Worm (Caenorhabditis elegans) whole organism, L3 larva: Measurements from ENCODE around the gene T05C7.7.

Source experiments
- ama-1 ChIP-seq: fragments of 150-350 bp; optimal IDR thresholded peaks from 2 replicates; lab custom pipeline; 2018
- ceh-28 ChIP-seq: fragments of 150-350 bp; optimal IDR thresholded peaks from 2 replicates; lab custom pipeline; 2014; ENCODE audit warnings: missing biosample characterization, missing genetic modification reagents, missing genetic modification characterization
- egl-27 ChIP-seq: sonication (generic microtip); optimal IDR thresholded peaks from 4 replicates; lab custom pipeline; 2017; ENCODE audit warnings: missing biosample characterization, missing genetic modification reagents, missing genetic modification characterization
- nhr-12 ChIP-seq: fragments of 150-350 bp; optimal IDR thresholded peaks from 2 replicates; lab custom pipeline; 2014; ENCODE audit warnings: missing biosample characterization, missing genetic modification characterization
- tbx-2 ChIP-seq: sonication (generic microtip); optimal IDR thresholded peaks from 2 replicates; lab custom pipeline; 2016; ENCODE audit warnings: mild to moderate bottlenecking, missing genetic modification characterization, missing compliant biosample characterization
- unc-62 ChIP-seq: fragments of 150-350 bp; sonication (generic microtip); optimal IDR thresholded peaks from 4 replicates; lab custom pipeline; 2014; ENCODE audit warnings: missing biosample characterization, missing genetic modification reagents, missing genetic modification characterization
- ztf-11 ChIP-seq: fragments of 150-350 bp; optimal IDR thresholded peaks from 2 replicates; lab custom pipeline; 2014; ENCODE audit warnings: missing biosample characterization, missing genetic modification characterization

- no peak for TF ChIP-seq ztf-11 (tag; lab: Kevin White, UChicago)
- TF ChIP-seq unc-62 (GFP tag; lab: Kevin White, UChicago), result no peak
- no peak for TF ChIP-seq ama-1 (lab: Kevin White, UChicago)
- TF ChIP-seq tbx-2 (tag; lab: Kevin White, UChicago), result no peak
- no peak for TF ChIP-seq ceh-28 (tag; lab: Kevin White, UChicago)
- no peak for TF ChIP-seq nhr-12
- no peak for TF ChIP-seq egl-27 (tag; lab: Kevin White, UChicago)
Observed at ce11 chrIV:86744-87143, 25.2 kb downstream of the T05C7.7 start.
